Fruit fly (Drosophila melanogaster) whole organism, embryonic: ENCODE results near the gene sno.

Experiments used
- CG1024 ChIP-seq: fragments of 200-800 bp; sonication (Bioruptor generic); IDR thresholded peaks from 2 replicates; pipeline ENCODE4 v1.3.6; 2022; ENCODE audit warnings: missing biosample characterization, missing genetic modification characterization
- CG10366 ChIP-seq: fragments of 200-800 bp; sonication (Bioruptor generic); IDR thresholded peaks from 2 replicates; pipeline ENCODE4 v1.3.6; 2022; ENCODE audit warnings: missing biosample characterization, missing genetic modification characterization
- CG10462 ChIP-seq: fragments of 200-800 bp; sonication (Bioruptor generic); optimal IDR thresholded peaks from 2 replicates; lab custom pipeline; 2016; ENCODE audit warnings: missing biosample characterization, missing genetic modification characterization
- CG12236 ChIP-seq: fragments of 200-800 bp; sonication (Bioruptor generic); optimal IDR thresholded peaks from 2 replicates; lab custom pipeline; 2016; ENCODE audit warnings: missing biosample characterization, missing genetic modification characterization
- CG1233 ChIP-seq: fragments of 200-800 bp; sonication (Bioruptor generic); optimal IDR thresholded peaks from 4 replicates; lab custom pipeline; 2018; ENCODE audit warnings: missing biosample characterization, mild to moderate bottlenecking, missing genetic modification characterization
- CG12744 ChIP-seq: fragments of 200-800 bp; sonication (Bioruptor generic); optimal IDR thresholded peaks from 2 replicates; lab custom pipeline; 2016; ENCODE audit warnings: missing biosample characterization, missing genetic modification characterization
- CG13287 ChIP-seq: fragments of 200-800 bp; sonication (Bioruptor generic); IDR thresholded peaks from 2 replicates; pipeline ENCODE4 v1.3.6; 2022; ENCODE audit warnings: missing biosample characterization, missing genetic modification characterization; ENCODE audit not compliant: partially characterized antibody
- CG14667 ChIP-seq: fragments of 200-800 bp; sonication (Bioruptor generic); IDR thresholded peaks from 2 replicates; pipeline ENCODE4 v1.3.6; 2022; ENCODE audit warnings: missing biosample characterization, missing genetic modification characterization
- CG15073 ChIP-seq: fragments of 200-800 bp; sonication (Bioruptor generic); optimal IDR thresholded peaks from 2 replicates; lab custom pipeline; 2016; ENCODE audit warnings: missing biosample characterization, missing genetic modification characterization
- CG17328 ChIP-seq: fragments of 200-800 bp; sonication (Bioruptor generic); IDR thresholded peaks from 2 replicates; pipeline ENCODE4 v1.3.6; 2022; ENCODE audit warnings: missing biosample characterization, missing genetic modification characterization
- CG17612 ChIP-seq: fragments of 200-800 bp; sonication (Bioruptor generic); IDR thresholded peaks from 2 replicates; pipeline ENCODE4 v1.3.6; 2022; ENCODE audit warnings: missing biosample characterization, missing genetic modification characterization
- CG1792 ChIP-seq: fragments of 200-800 bp; sonication (Bioruptor generic); optimal IDR thresholded peaks from 2 replicates; lab custom pipeline; 2016; ENCODE audit warnings: missing biosample characterization, missing genetic modification characterization
- CG2199 ChIP-seq: fragments of 200-800 bp; sonication (Bioruptor generic); IDR thresholded peaks from 3 replicates; pipeline ENCODE4 v1.3.6; 2022; ENCODE audit warnings: missing biosample characterization, missing genetic modification characterization
- CG30403 ChIP-seq: fragments of 200-800 bp; sonication (Bioruptor generic); optimal IDR thresholded peaks from 3 replicates; lab custom pipeline; 2016; ENCODE audit warnings: missing biosample characterization, missing genetic modification characterization
- CG30431 ChIP-seq: fragments of 200-800 bp; sonication (Bioruptor generic); optimal IDR thresholded peaks from 2 replicates; lab custom pipeline; 2017; ENCODE audit warnings: missing biosample characterization, missing genetic modification characterization
- CG32772 ChIP-seq: fragments of 200-800 bp; sonication (Bioruptor generic); IDR thresholded peaks from 2 replicates; pipeline ENCODE4 v1.3.6; 2022; ENCODE audit warnings: missing biosample characterization, missing genetic modification characterization
- CG5180 ChIP-seq: fragments of 200-800 bp; sonication (Bioruptor generic); optimal IDR thresholded peaks from 3 replicates; lab custom pipeline; 2017; ENCODE audit warnings: missing biosample characterization, missing genetic modification characterization, mild to moderate bottlenecking, moderate library complexity, missing genetic modification reagents
- CG6791 ChIP-seq: fragments of 200-800 bp; sonication (Bioruptor generic); IDR thresholded peaks from 3 replicates; pipeline ENCODE4 v1.3.6; 2022; ENCODE audit warnings: missing biosample characterization, missing genetic modification characterization; ENCODE audit not compliant: partially characterized antibody
- CG7357 ChIP-seq: fragments of 200-800 bp; sonication (Bioruptor generic); IDR thresholded peaks from 3 replicates; pipeline ENCODE4 v1.3.6; 2022; ENCODE audit warnings: missing biosample characterization, missing genetic modification characterization
- CG7372 ChIP-seq: fragments of 200-800 bp; sonication (Bioruptor generic); IDR thresholded peaks from 2 replicates; pipeline ENCODE4 v1.3.6; 2022; ENCODE audit warnings: missing biosample characterization, missing genetic modification characterization
- CG7987 ChIP-seq: fragments of 200-800 bp; sonication (Bioruptor generic); optimal IDR thresholded peaks from 2 replicates; lab custom pipeline; 2018; ENCODE audit warnings: missing biosample characterization, mild to moderate bottlenecking, missing genetic modification characterization, moderate library complexity
- CG9609 ChIP-seq: fragments of 200-800 bp; sonication (Bioruptor generic); optimal IDR thresholded peaks from 3 replicates; lab custom pipeline; 2016; ENCODE audit warnings: missing biosample characterization, missing genetic modification characterization
- CG9797 ChIP-seq: fragments of 200-800 bp; sonication (Bioruptor generic); optimal IDR thresholded peaks from 3 replicates; lab custom pipeline; 2018; ENCODE audit warnings: missing biosample characterization, mild to moderate bottlenecking, missing genetic modification characterization
- Dip2 ChIP-seq: fragments of 200-800 bp; sonication (Bioruptor generic); IDR thresholded peaks from 2 replicates; pipeline ENCODE4 v1.3.6; 2022; ENCODE audit warnings: missing biosample characterization, missing genetic modification characterization
- Dref ChIP-seq: fragments of 200-800 bp; sonication (Bioruptor generic); IDR thresholded peaks from 2 replicates; pipeline ENCODE4 v1.3.6; 2022; ENCODE audit warnings: missing biosample characterization, missing genetic modification characterization
- E2f2 ChIP-seq: fragments of 200-800 bp; sonication (Bioruptor generic); IDR thresholded peaks from 2 replicates; pipeline ENCODE4 v1.3.6; 2022; ENCODE audit warnings: missing biosample characterization, missing genetic modification characterization
- Med ChIP-seq: fragments of 200-800 bp; sonication (Bioruptor generic); peaks from one replicate; lab custom pipeline; 2016; ENCODE audit warnings: missing biosample characterization, missing genetic modification characterization, mild to moderate bottlenecking, inconsistent platforms, moderate library complexity
- Mes4 ChIP-seq: fragments of 200-800 bp; sonication (Bioruptor generic); optimal IDR thresholded peaks from 2 replicates; lab custom pipeline; 2016; ENCODE audit warnings: missing biosample characterization, missing genetic modification characterization
- Nf-YA ChIP-seq: fragments of 200-800 bp; sonication (Bioruptor generic); IDR thresholded peaks from 2 replicates; pipeline ENCODE4 v1.3.6; 2022; ENCODE audit warnings: missing biosample characterization, missing genetic modification characterization
- Ravus ChIP-seq: fragments of 200-800 bp; sonication (Bioruptor generic); IDR thresholded peaks from 2 replicates; pipeline ENCODE4 v1.3.6; 2022; ENCODE audit warnings: missing biosample characterization, missing genetic modification characterization
- Vsx1 ChIP-seq: fragments of 200-800 bp; sonication (Bioruptor generic); optimal IDR thresholded peaks from 2 replicates; lab custom pipeline; 2017; ENCODE audit warnings: missing biosample characterization, mild to moderate bottlenecking, missing genetic modification characterization, missing genetic modification reagents
- aop ChIP-seq: fragments of 200-800 bp; sonication (Bioruptor generic); IDR thresholded peaks from 2 replicates; pipeline ENCODE4 v1.3.6; 2022; ENCODE audit warnings: missing biosample characterization, missing genetic modification characterization
- az2 ChIP-seq: fragments of 200-800 bp; sonication (Bioruptor generic); optimal IDR thresholded peaks from 3 replicates; lab custom pipeline; 2016; ENCODE audit warnings: missing biosample characterization, missing genetic modification characterization
- cg ChIP-seq: fragments of 200-800 bp; sonication (Bioruptor generic); optimal IDR thresholded peaks from 3 replicates; lab custom pipeline; 2019; ENCODE audit warnings: missing biosample characterization, mild to moderate bottlenecking, missing genetic modification characterization, moderate library complexity
- corto ChIP-seq: fragments of 200-800 bp; sonication (Bioruptor generic); optimal IDR thresholded peaks from 2 replicates; lab custom pipeline; 2016; ENCODE audit warnings: missing biosample characterization, mild to moderate bottlenecking, missing genetic modification characterization, moderate library complexity
- croc ChIP-seq: fragments of 200-800 bp; sonication (Bioruptor generic); conservative IDR thresholded peaks from 3 replicates; pipeline ENCODE4 v1.3.6; 2022; ENCODE audit warnings: missing biosample characterization, missing genetic modification characterization
- cwo ChIP-seq: fragments of 200-800 bp; sonication (Bioruptor generic); optimal IDR thresholded peaks from 3 replicates; lab custom pipeline; 2017; ENCODE audit warnings: missing biosample characterization, missing genetic modification characterization, mild to moderate bottlenecking, moderate library complexity, missing genetic modification reagents
- esg ChIP-seq: fragments of 200-800 bp; sonication (Bioruptor generic); conservative IDR thresholded peaks from 2 replicates; pipeline ENCODE4 v1.3.6; 2022; ENCODE audit warnings: missing biosample characterization, missing genetic modification characterization
- eyg ChIP-seq: fragments of 200-800 bp; sonication (Bioruptor generic); optimal IDR thresholded peaks from 3 replicates; lab custom pipeline; 2016; ENCODE audit warnings: missing biosample characterization, missing genetic modification characterization
- hth ChIP-seq: fragments of >200 bp; optimal IDR thresholded peaks from 2 replicates; lab custom pipeline; 2017; ENCODE audit warnings: inconsistent platforms
- lab ChIP-seq: fragments of 200-800 bp; sonication (Bioruptor generic); optimal IDR thresholded peaks from 3 replicates; lab custom pipeline; 2017; ENCODE audit warnings: missing biosample characterization, missing genetic modification characterization, mild to moderate bottlenecking, moderate library complexity, missing genetic modification reagents
- otp ChIP-seq: fragments of 200-800 bp; sonication (Bioruptor generic); IDR thresholded peaks from 3 replicates; pipeline ENCODE4, ENCODE4 v1.3.6; 2022; ENCODE audit warnings: missing biosample characterization, missing genetic modification characterization
- pho ChIP-seq: fragments of 200-800 bp; sonication (Bioruptor generic); optimal IDR thresholded peaks from 2 replicates; lab custom pipeline; 2016; ENCODE audit warnings: missing biosample characterization, missing genetic modification characterization
- run ChIP-seq: fragments of 200-800 bp; sonication (Bioruptor generic); optimal IDR thresholded peaks from 3 replicates; lab custom pipeline; 2018; ENCODE audit warnings: missing biosample characterization, mild to moderate bottlenecking, missing genetic modification characterization
- scrt ChIP-seq: fragments of 200-800 bp; sonication (Bioruptor generic); optimal IDR thresholded peaks from 2 replicates; lab custom pipeline; 2018; ENCODE audit warnings: missing biosample characterization, mild to moderate bottlenecking, missing genetic modification characterization, moderate library complexity
- stc ChIP-seq: fragments of 200-800 bp; sonication (Bioruptor generic); IDR thresholded peaks from 2 replicates; pipeline ENCODE4 v1.3.6; 2022; ENCODE audit warnings: missing biosample characterization, missing genetic modification characterization
- stwl ChIP-seq: fragments of 200-800 bp; sonication (Bioruptor generic); optimal IDR thresholded peaks from 3 replicates; lab custom pipeline; 2018; ENCODE audit warnings: missing biosample characterization, mild to moderate bottlenecking, missing genetic modification characterization, moderate library complexity
- tap ChIP-seq: fragments of 200-800 bp; optimal IDR thresholded peaks from 3 replicates; lab custom pipeline; 2019; ENCODE audit warnings: missing biosample characterization, mild to moderate bottlenecking, missing genetic modification characterization, moderate library complexity
- tin ChIP-seq: fragments of 200-800 bp; sonication (Bioruptor generic); optimal IDR thresholded peaks from 3 replicates; lab custom pipeline; 2016; ENCODE audit warnings: missing biosample characterization, missing genetic modification characterization
- vfl ChIP-seq: fragments of 200-800 bp; sonication (Bioruptor generic); optimal IDR thresholded peaks from 2 replicates; lab custom pipeline; 2016; ENCODE audit warnings: missing biosample characterization, missing genetic modification characterization
- wdn ChIP-seq: fragments of 200-800 bp; sonication (Bioruptor generic); IDR thresholded peaks from 2 replicates; pipeline ENCODE4 v1.3.6; 2022; ENCODE audit warnings: missing biosample characterization, missing genetic modification characterization
- z ChIP-seq: fragments of 200-800 bp; sonication (Bioruptor generic); IDR thresholded peaks from 3 replicates; pipeline ENCODE4 v1.3.6; 2022; ENCODE audit warnings: missing biosample characterization, missing genetic modification characterization

Gene sno

dm6 chrX:13258048-13258756 is 46.7 kb upstream of the sno start, which contains the start of the genes mew and CG15742 (continued):
- TF ChIP-seq tin (GFP tag; lab: Kevin White, UChicago) (no peak), hth (lab: Kevin White, UChicago) (no peak), otp (no peak), CG12236 (GFP tag; lab: Kevin White, UChicago) (no peak), CG5180 (GFP tag; lab: Kevin White, UChicago) (peak; percentile 97), CG10366 (GFP tag; lab: Robert Waterston, UW) (no peak), CG7372 (GFP tag; lab: Robert Waterston, UW) (no peak), CG30403 (GFP tag; lab: Kevin White, UChicago) (no peak), corto (no peak), Dref (peak; percentile 55), CG7987 (GFP tag; lab: Kevin White, UChicago) (no peak), CG30431 (GFP tag; lab: Kevin White, UChicago) (no peak), az2 (GFP tag; lab: Kevin White, UChicago) (no peak), CG9797 (GFP tag; lab: Kevin White, UChicago) (peak; percentile 10), CG1024 (GFP tag; lab: Robert Waterston, UW) (no peak), CG14667 (GFP tag; lab: Robert Waterston, UW) (no peak), wdn (GFP tag; lab: Robert Waterston, UW) (no peak), CG32772 (GFP tag; lab: Robert Waterston, UW) (no peak), esg (no peak), CG1233 (GFP tag; lab: Kevin White, UChicago) (no peak), CG10462 (GFP tag; lab: Kevin White, UChicago) (no peak), E2f2 (GFP tag; lab: Robert Waterston, UW) (peak; percentile 75), cwo (GFP tag; lab: Kevin White, UChicago) (peak; percentile 47), Dip2 (no peak), Vsx1 (GFP tag; lab: Kevin White, UChicago) (no peak), Mes4 (no peak), vfl (no peak), tap (no peak), CG6791 (GFP tag; lab: Robert Waterston, UW) (no peak), aop (GFP tag; lab: Robert Waterston, UW) (no peak), lab (GFP tag; lab: Kevin White, UChicago) (no peak), z (no peak), Nf-YA (GFP tag; lab: Robert Waterston, UW) (no peak), CG17328 (no peak), run (tag; lab: Kevin White, UChicago) (no peak), Ravus (GFP tag; lab: Robert Waterston, UW) (no peak), CG7357 (GFP tag; lab: Robert Waterston, UW) (no peak), croc (no peak), CG15073 (GFP tag; lab: Kevin White, UChicago) (no peak), CG2199 (0 out of 3 replicates have a peak, but pooled peaks have one; percentile 13), CG1792 (GFP tag; lab: Kevin White, UChicago) (no peak), scrt (no peak), pho (GFP tag; lab: Kevin White, UChicago) (no peak), stc (GFP tag; lab: Robert Waterston, UW) (no peak), CG9609 (GFP tag; lab: Kevin White, UChicago) (no peak), cg (GFP tag; lab: Kevin White, UChicago) (no peak), CG12744 (GFP tag; lab: Kevin White, UChicago) (no peak), CG17612 (GFP tag; lab: Robert Waterston, UW) (no peak), eyg (no peak), CG13287 (GFP tag; lab: Robert Waterston, UW) (no peak), Med (GFP tag; lab: Kevin White, UChicago) (peak; percentile 50), stwl (no peak)
